Worm (Caenorhabditis elegans) whole organism, L4/young adult: ENCODE results near the gene T13C2.3.

Experiments used
- W03F9.2 ChIP-seq: fragments of 150-350 bp; optimal IDR thresholded peaks from 2 replicates; lab custom pipeline; 2014; ENCODE audit warnings: missing biosample characterization, missing genetic modification characterization
- dao-5 ChIP-seq: sonication (generic microtip); optimal IDR thresholded peaks from 2 replicates; lab custom pipeline; 2016; ENCODE audit warnings: missing genotype, missing genetic modification characterization, moderate library complexity, missing compliant biosample characterization
- him-1 ChIP-seq: sonication (generic microtip); optimal IDR thresholded peaks from 2 replicates; lab custom pipeline; 2016; ENCODE audit warnings: missing genotype, missing genetic modification reagents, missing genetic modification characterization, missing compliant biosample characterization

DNA sequence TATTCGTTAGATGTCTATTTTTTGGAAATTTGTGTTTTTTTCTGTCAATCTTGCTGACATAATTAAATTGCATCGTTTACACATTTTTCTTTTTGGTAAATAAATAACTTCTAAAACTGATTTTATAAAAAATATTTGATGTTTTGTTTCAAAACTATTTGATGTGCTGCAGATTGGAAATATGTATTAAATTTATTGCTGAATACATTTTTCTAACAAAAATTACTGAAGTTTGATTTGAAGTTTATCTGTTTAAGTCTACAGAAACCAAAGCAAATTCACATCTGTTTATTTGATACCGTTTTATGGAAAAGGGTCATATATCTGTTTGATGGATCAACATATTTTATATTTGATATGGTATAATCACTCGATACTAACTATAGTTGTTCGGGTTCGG is 27.3 kb downstream of the T13C2.3 start:
- TF ChIP-seq W03F9.2 (tag; lab: Kevin White, UChicago), result no peak
- no peak for TF ChIP-seq him-1 (tag; lab: Kevin White, UChicago)
- no peak for TF ChIP-seq dao-5 (tag; lab: Kevin White, UChicago)
